Worm (Caenorhabditis elegans) whole organism, L3 larva: ENCODE results near the gene sra-29.

Experiments used
- aly-2 ChIP-seq: fragments of 150-350 bp; optimal IDR thresholded peaks from 2 replicates; lab custom pipeline; 2014; ENCODE audit warnings: missing biosample characterization, missing genetic modification characterization
- ama-1 ChIP-seq: fragments of 150-350 bp; optimal IDR thresholded peaks from 2 replicates; lab custom pipeline; 2018
- elt-1 ChIP-seq: fragments of 150-350 bp; optimal IDR thresholded peaks from 2 replicates; lab custom pipeline; 2014; ENCODE audit warnings: missing biosample characterization, missing genetic modification characterization
- mml-1 ChIP-seq: fragments of 150-350 bp; sonication (generic microtip); optimal IDR thresholded peaks from 3 replicates; lab custom pipeline; 2014; ENCODE audit warnings: missing biosample characterization, missing genetic modification characterization
- ztf-11 ChIP-seq: fragments of 150-350 bp; optimal IDR thresholded peaks from 2 replicates; lab custom pipeline; 2014; ENCODE audit warnings: missing biosample characterization, missing genetic modification characterization
- ztf-4 ChIP-seq: fragments of 150-350 bp; optimal IDR thresholded peaks from 2 replicates; lab custom pipeline; 2014; ENCODE audit warnings: missing biosample characterization, missing genetic modification characterization

ce11 chrII:6592251-6592650 is 16.7 kb upstream of the sra-29 start, which contains the start of gene C56C10.9:
- no peak for TF ChIP-seq ztf-11 (tag; lab: Kevin White, UChicago)
- no peak for TF ChIP-seq elt-1
- TF ChIP-seq aly-2 (tag; lab: Kevin White, UChicago) = no peak
- no peak for TF ChIP-seq ztf-4 (tag; lab: Kevin White, UChicago)
- no peak for TF ChIP-seq mml-1 (tag; lab: Kevin White, UChicago)
- TF ChIP-seq ama-1 = no peak
